Fruit fly (Drosophila melanogaster) whole organism, embryonic: ENCODE measurements around the gene stck.
A peak's percentile ranks its signal among the peaks of the same experiment; 100 is the strongest.

Experiments
- Atf3 ChIP-seq: fragments of 200-800 bp; sonication (Bioruptor generic); optimal IDR thresholded peaks from 3 replicates; lab custom pipeline; 2016; ENCODE audit warnings: missing biosample characterization, missing genetic modification characterization
- CG10147 ChIP-seq: fragments of 200-800 bp; sonication (Bioruptor generic); optimal IDR thresholded peaks from 2 replicates; lab custom pipeline; 2019; ENCODE audit warnings: missing biosample characterization, mild to moderate bottlenecking, missing genetic modification characterization, moderate library complexity
- CG10274 ChIP-seq: fragments of 200-800 bp; sonication (Bioruptor generic); optimal IDR thresholded peaks from 3 replicates; lab custom pipeline; 2017; ENCODE audit warnings: missing biosample characterization, mild to moderate bottlenecking, missing genetic modification characterization
- CG12104 ChIP-seq: fragments of 200-800 bp; sonication (Bioruptor generic); optimal IDR thresholded peaks from 3 replicates; lab custom pipeline; 2016; ENCODE audit warnings: missing biosample characterization, missing genetic modification characterization
- CG12391 ChIP-seq: fragments of 200-800 bp; sonication (Bioruptor generic); optimal IDR thresholded peaks from 3 replicates; lab custom pipeline; 2018; ENCODE audit warnings: missing biosample characterization, mild to moderate bottlenecking, missing genetic modification characterization, moderate library complexity
- CG12659 ChIP-seq: fragments of 200-800 bp; sonication (Bioruptor generic); optimal IDR thresholded peaks from 3 replicates; lab custom pipeline; 2017; ENCODE audit warnings: mild to moderate bottlenecking, missing biosample characterization, missing genetic modification reagents, missing genetic modification characterization
- CG12942 ChIP-seq: fragments of 200-800 bp; sonication (Bioruptor generic); optimal IDR thresholded peaks from 3 replicates; lab custom pipeline; 2016; ENCODE audit warnings: missing biosample characterization, missing genetic modification characterization
- CG1603 ChIP-seq: fragments of 200-800 bp; sonication (Bioruptor generic); optimal IDR thresholded peaks from 2 replicates; lab custom pipeline; 2019; ENCODE audit warnings: missing biosample characterization, mild to moderate bottlenecking, missing genetic modification characterization, moderate library complexity
- CG1792 ChIP-seq: fragments of 200-800 bp; sonication (Bioruptor generic); optimal IDR thresholded peaks from 2 replicates; lab custom pipeline; 2016; ENCODE audit warnings: missing biosample characterization, missing genetic modification characterization
- CG31441 ChIP-seq: fragments of 200-800 bp; sonication (Bioruptor generic); IDR thresholded peaks from 2 replicates; pipeline ENCODE4 v1.3.6; 2022; ENCODE audit warnings: missing biosample characterization, missing genetic modification characterization
- CG3847 ChIP-seq: fragments of 200-800 bp; sonication (Bioruptor generic); IDR thresholded peaks from 2 replicates; pipeline ENCODE4 v1.3.6; 2022; ENCODE audit warnings: missing biosample characterization, missing genetic modification characterization
- CG4282 ChIP-seq: fragments of 200-800 bp; sonication (Bioruptor generic); optimal IDR thresholded peaks from 2 replicates; lab custom pipeline; 2016; ENCODE audit warnings: missing biosample characterization, missing genetic modification characterization
- CG4707 ChIP-seq: fragments of 200-800 bp; sonication (Bioruptor generic); optimal IDR thresholded peaks from 2 replicates; lab custom pipeline; 2018; ENCODE audit warnings: missing biosample characterization, mild to moderate bottlenecking, missing genetic modification characterization, moderate library complexity
- CG4854 ChIP-seq: fragments of 200-800 bp; sonication (Bioruptor generic); optimal IDR thresholded peaks from 2 replicates; lab custom pipeline; 2016; ENCODE audit warnings: missing biosample characterization, missing genetic modification characterization, inconsistent platforms
- CG6254 ChIP-seq: fragments of 200-800 bp; sonication (Bioruptor generic); optimal IDR thresholded peaks from 3 replicates; lab custom pipeline; 2017; ENCODE audit warnings: mild to moderate bottlenecking, missing biosample characterization, missing genetic modification reagents, missing genetic modification characterization
- CG7271 ChIP-seq: fragments of 200-800 bp; sonication (Bioruptor generic); optimal IDR thresholded peaks from 2 replicates; lab custom pipeline; 2018; ENCODE audit warnings: missing biosample characterization, mild to moderate bottlenecking, missing genetic modification characterization, moderate library complexity
- CG7839 ChIP-seq: fragments of 200-800 bp; sonication (Bioruptor generic); optimal IDR thresholded peaks from 3 replicates; lab custom pipeline; 2018; ENCODE audit warnings: missing biosample characterization, mild to moderate bottlenecking, missing genetic modification characterization, moderate library complexity
- CG8089 ChIP-seq: fragments of 200-800 bp; sonication (Bioruptor generic); optimal IDR thresholded peaks from 3 replicates; lab custom pipeline; 2016; ENCODE audit warnings: missing biosample characterization, missing genetic modification characterization
- CG8281 ChIP-seq: fragments of 200-800 bp; sonication (Bioruptor generic); optimal IDR thresholded peaks from 2 replicates; lab custom pipeline; 2018; ENCODE audit warnings: missing biosample characterization, mild to moderate bottlenecking, missing genetic modification characterization, moderate library complexity
- CG9797 ChIP-seq: fragments of 200-800 bp; sonication (Bioruptor generic); optimal IDR thresholded peaks from 3 replicates; lab custom pipeline; 2018; ENCODE audit warnings: missing biosample characterization, mild to moderate bottlenecking, missing genetic modification characterization
- E2f2 ChIP-seq: fragments of 200-800 bp; sonication (Bioruptor generic); IDR thresholded peaks from 2 replicates; pipeline ENCODE4 v1.3.6; 2022; ENCODE audit warnings: missing biosample characterization, missing genetic modification characterization
- Fer2 ChIP-seq: fragments of 200-800 bp; sonication (Bioruptor generic); optimal IDR thresholded peaks from 2 replicates; lab custom pipeline; 2018; ENCODE audit warnings: missing biosample characterization, mild to moderate bottlenecking, missing genetic modification characterization, moderate library complexity
- Fer3 ChIP-seq: fragments of 200-800 bp; sonication (Bioruptor generic); optimal IDR thresholded peaks from 2 replicates; lab custom pipeline; 2018; ENCODE audit warnings: missing biosample characterization, mild to moderate bottlenecking, missing genetic modification characterization, moderate library complexity
- HHEX ChIP-seq: fragments of 200-800 bp; sonication (Bioruptor generic); optimal IDR thresholded peaks from 3 replicates; lab custom pipeline; 2017; ENCODE audit warnings: missing biosample characterization, mild to moderate bottlenecking, missing genetic modification characterization, missing genetic modification reagents
- HLHmδ ChIP-seq: fragments of 200-800 bp; sonication (Bioruptor generic); optimal IDR thresholded peaks from 2 replicates; lab custom pipeline; 2018; ENCODE audit warnings: missing biosample characterization, mild to moderate bottlenecking, missing genetic modification characterization, moderate library complexity
- HmgD ChIP-seq: fragments of 200-800 bp; sonication (Bioruptor generic); optimal IDR thresholded peaks from 3 replicates; lab custom pipeline; 2016; ENCODE audit warnings: missing biosample characterization, missing genetic modification characterization
- MESR4 ChIP-seq: fragments of 200-800 bp; sonication (Bioruptor generic); optimal IDR thresholded peaks from 2 replicates; lab custom pipeline; 2018; ENCODE audit warnings: missing biosample characterization, mild to moderate bottlenecking, missing genetic modification characterization, moderate library complexity
- Mrtf ChIP-seq: fragments of 200-800 bp; sonication (Bioruptor generic); IDR thresholded peaks from 3 replicates; pipeline ENCODE4 v1.3.6; 2022; ENCODE audit warnings: missing biosample characterization, missing genetic modification characterization
- Ssrp ChIP-seq: fragments of 200-800 bp; sonication (Bioruptor generic); optimal IDR thresholded peaks from 2 replicates; lab custom pipeline; 2018; ENCODE audit warnings: missing biosample characterization, mild to moderate bottlenecking, missing genetic modification characterization, moderate library complexity
- Stat92E ChIP-seq, 3 experiments: fragments of >200 bp in 2 of 3; fragments of 200-800 bp in 1 of 3; sonication (Bioruptor generic) in 1 of 3; optimal IDR thresholded peaks; 2 replicates each; lab custom pipeline; 2017 to 2019; ENCODE audit warnings: missing biosample characterization in 3 of 3, missing genetic modification characterization in 3 of 3, mild to moderate bottlenecking in 1 of 3, moderate library complexity in 1 of 3
- YL-1 ChIP-seq: fragments of 200-800 bp; sonication (Bioruptor generic); optimal IDR thresholded peaks from 3 replicates; lab custom pipeline; 2017; ENCODE audit warnings: missing biosample characterization, mild to moderate bottlenecking, missing genetic modification characterization
- amos ChIP-seq: fragments of 200-800 bp; sonication (Bioruptor generic); IDR thresholded peaks from 2 replicates; pipeline ENCODE4 v1.3.6; 2022; ENCODE audit warnings: missing biosample characterization, missing genetic modification characterization; ENCODE audit not compliant: partially characterized antibody
- bowl ChIP-seq: fragments of 200-800 bp; sonication (Bioruptor generic); IDR thresholded peaks from 2 replicates; pipeline ENCODE4 v1.3.6; 2022; ENCODE audit warnings: missing biosample characterization, missing genetic modification characterization
- esg ChIP-seq: fragments of 200-800 bp; sonication (Bioruptor generic); conservative IDR thresholded peaks from 2 replicates; pipeline ENCODE4 v1.3.6; 2022; ENCODE audit warnings: missing biosample characterization, missing genetic modification characterization
- exex ChIP-seq: fragments of 200-800 bp; sonication (Bioruptor generic); optimal IDR thresholded peaks from 4 replicates; lab custom pipeline; 2018; ENCODE audit warnings: missing biosample characterization, mild to moderate bottlenecking, missing genetic modification characterization, moderate library complexity
- gcm2 ChIP-seq: fragments of 200-800 bp; sonication (Bioruptor generic); optimal IDR thresholded peaks from 2 replicates; lab custom pipeline; 2016; ENCODE audit warnings: missing biosample characterization, missing genetic modification characterization
- gfzf ChIP-seq: fragments of 200-800 bp; sonication (Bioruptor generic); optimal IDR thresholded peaks from 2 replicates; lab custom pipeline; 2016; ENCODE audit warnings: missing biosample characterization, mild to moderate bottlenecking, missing genetic modification characterization, moderate library complexity
- grn ChIP-seq: fragments of 200-800 bp; sonication (Bioruptor generic); optimal IDR thresholded peaks from 3 replicates; lab custom pipeline; 2017; ENCODE audit warnings: missing biosample characterization, missing genetic modification characterization
- gt ChIP-seq: fragments of 200-800 bp; sonication (Bioruptor generic); IDR thresholded peaks from 2 replicates; pipeline ENCODE4 v1.3.6; 2022; ENCODE audit warnings: missing biosample characterization, missing genetic modification characterization
- klu ChIP-seq: fragments of 200-800 bp; sonication (Bioruptor generic); IDR thresholded peaks from 2 replicates; pipeline ENCODE4 v1.3.6; 2022; ENCODE audit warnings: missing biosample characterization, missing genetic modification characterization
- kni ChIP-seq: fragments of 200-800 bp; sonication (Bioruptor generic); optimal IDR thresholded peaks from 3 replicates; lab custom pipeline; 2017; ENCODE audit warnings: mild to moderate bottlenecking, missing biosample characterization, missing genetic modification reagents, missing genetic modification characterization
- lola ChIP-seq, 3 experiments: fragments of >200 bp in 2 of 3; fragments of 200-800 bp in 1 of 3; sonication (Bioruptor generic) in 1 of 3; optimal IDR thresholded peaks; 2 replicates each; lab custom pipeline; 2017 to 2019; ENCODE audit warnings: missing biosample characterization in 3 of 3, missing genetic modification characterization in 3 of 3, mild to moderate bottlenecking in 1 of 3, moderate library complexity in 1 of 3
- oc ChIP-seq: fragments of 200-800 bp; sonication (Bioruptor generic); optimal IDR thresholded peaks from 2 replicates; lab custom pipeline; 2018; ENCODE audit warnings: missing biosample characterization, mild to moderate bottlenecking, missing genetic modification characterization, moderate library complexity
- otp ChIP-seq: fragments of 200-800 bp; sonication (Bioruptor generic); IDR thresholded peaks from 3 replicates; pipeline ENCODE4, ENCODE4 v1.3.6; 2022; ENCODE audit warnings: missing biosample characterization, missing genetic modification characterization
- sisA ChIP-seq: fragments of 200-800 bp; sonication (Bioruptor generic); IDR thresholded peaks from 2 replicates; pipeline ENCODE4 v1.3.6; 2022; ENCODE audit warnings: missing biosample characterization, missing genetic modification characterization
- sr ChIP-seq: fragments of 200-800 bp; sonication (Bioruptor generic); IDR thresholded peaks from 3 replicates; pipeline ENCODE4 v1.3.6; 2022; ENCODE audit warnings: missing biosample characterization, missing genetic modification characterization
- tna ChIP-seq: fragments of 200-800 bp; sonication (Bioruptor generic); IDR thresholded peaks from 2 replicates; pipeline ENCODE4 v1.3.6; 2022; ENCODE audit warnings: missing biosample characterization, missing genetic modification characterization; ENCODE audit not compliant: partially characterized antibody
- toy ChIP-seq: fragments of 200-800 bp; sonication (Bioruptor generic); IDR thresholded peaks from 2 replicates; pipeline ENCODE4 v1.3.6; 2022; ENCODE audit warnings: missing biosample characterization, missing genetic modification characterization
- trem ChIP-seq: fragments of 200-800 bp; optimal IDR thresholded peaks from 3 replicates; lab custom pipeline; 2019; ENCODE audit warnings: missing biosample characterization, mild to moderate bottlenecking, missing genetic modification characterization, moderate library complexity
- wdn ChIP-seq: fragments of 200-800 bp; sonication (Bioruptor generic); IDR thresholded peaks from 2 replicates; pipeline ENCODE4 v1.3.6; 2022; ENCODE audit warnings: missing biosample characterization, missing genetic modification characterization

Gene stck

dm6 chr3R:8308515-8308959 lies 48.2 kb upstream of the stck start, which contains the start of gene tex (continued):
- TF ChIP-seq lola (GFP tag; optimal IDR thresholded peaks at IDR 0.05; lab: Kevin White, UChicago) (peak in 1 of 3 experiments; percentile 49), exex (tag; lab: Kevin White, UChicago) (no peak), CG12104 (GFP tag; lab: Kevin White, UChicago) (peak; percentile 3), CG10274 (GFP tag; lab: Kevin White, UChicago) (no peak), CG4282 (no peak), CG31441 (GFP tag; lab: Robert Waterston, UW) (peak; percentile 49; the same call in 1 of the 2 replicates), amos (GFP tag; lab: Robert Waterston, UW) (peak; percentile 51), gt (GFP tag; lab: Robert Waterston, UW) (no peak), CG1603 (peak; percentile 82), YL-1 (GFP tag; lab: Kevin White, UChicago) (peak; percentile 23), klu (GFP tag; lab: Robert Waterston, UW) (no peak), CG6254 (GFP tag; lab: Kevin White, UChicago) (peak; percentile 78), CG10147 (no peak), CG8089 (GFP tag; lab: Kevin White, UChicago) (peak; percentile 25), wdn (GFP tag; lab: Robert Waterston, UW) (no peak), CG12659 (GFP tag; lab: Kevin White, UChicago) (no peak), CG4854 (GFP tag; lab: Kevin White, UChicago) (no peak), oc (peak; percentile 43), grn (peak; percentile 26), tna (no peak), Fer3 (tag; lab: Kevin White, UChicago) (peak; percentile 18), CG12942 (GFP tag; lab: Kevin White, UChicago) (no peak), HHEX (GFP tag; lab: Kevin White, UChicago) (peak; percentile 37), Fer2 (no peak), otp (GFP tag; lab: Robert Waterston, UW) (peak; percentile 29; the same call in 1 of the 3 replicates), toy (no peak), sr (0 out of 3 replicates have a peak, but pooled peaks have one; percentile 12), gfzf (GFP tag; lab: Kevin White, UChicago) (peak; percentile 95), CG3847 (GFP tag; lab: Robert Waterston, UW) (no peak), CG7839 (tag; lab: Kevin White, UChicago) (no peak), MESR4 (peak; percentile 12), sisA (GFP tag; lab: Robert Waterston, UW) (no peak), HmgD (peak; percentile 35), CG7271 (tag; lab: Kevin White, UChicago) (peak; percentile 44), Ssrp (tag; lab: Kevin White, UChicago) (no peak), E2f2 (GFP tag; lab: Robert Waterston, UW) (peak; percentile 98), trem (tag; lab: Kevin White, UChicago) (peak; percentile 79), CG4707 (GFP tag; lab: Kevin White, UChicago) (peak; percentile 71), Stat92E (GFP tag; optimal IDR thresholded peaks at IDR 0.05; lab: Kevin White, UChicago) (peak in 1 of 3 experiments; percentile 5), gcm2 (GFP tag; lab: Kevin White, UChicago) (no peak), Atf3 (GFP tag; lab: Kevin White, UChicago) (no peak), bowl (GFP tag; lab: Robert Waterston, UW) (no peak), Mrtf (no peak), HLHmδ (GFP tag; lab: Kevin White, UChicago) (peak; percentile 77), kni (GFP tag; lab: Kevin White, UChicago) (peak; percentile 68), CG12391 (tag; lab: Kevin White, UChicago) (peak; percentile 27), CG9797 (GFP tag; lab: Kevin White, UChicago) (peak; percentile 74), esg (GFP tag; lab: Robert Waterston, UW) (no peak), CG8281 (tag; lab: Kevin White, UChicago) (no peak), CG1792 (GFP tag; lab: Kevin White, UChicago) (no peak)
